Worm (Caenorhabditis elegans) whole organism, L1 larva: ENCODE results near the gene trpp-9.

Source experiments
- aha-1 ChIP-seq: fragments of 150-350 bp; optimal IDR thresholded peaks from 2 replicates; lab custom pipeline; 2014; ENCODE audit warnings: missing biosample characterization, missing genetic modification characterization
- blmp-1 ChIP-seq: fragments of 150-350 bp; optimal IDR thresholded peaks from 2 replicates; lab custom pipeline; 2014; ENCODE audit warnings: missing biosample characterization, missing genetic modification characterization
- dsc-1 ChIP-seq: sonication (generic microtip); optimal IDR thresholded peaks from 2 replicates; lab custom pipeline; 2016; ENCODE audit warnings: mild to moderate bottlenecking, missing genetic modification characterization, missing compliant biosample characterization
- efl-3 ChIP-seq: fragments of 200-800 bp; sonication (Bioruptor generic); optimal IDR thresholded peaks from 2 replicates; lab custom pipeline; 2018; ENCODE audit warnings: mild to moderate bottlenecking, missing genetic modification characterization, missing compliant biosample characterization
- egl-13 ChIP-seq: sonication (generic microtip); optimal IDR thresholded peaks from 2 replicates; lab custom pipeline; 2016; ENCODE audit warnings: missing genotype, missing genetic modification reagents, missing genetic modification characterization, missing compliant biosample characterization
- elt-2 ChIP-seq: sonication (generic microtip); optimal IDR thresholded peaks from 2 replicates; lab custom pipeline; 2016; ENCODE audit warnings: missing genetic modification characterization, mild to moderate bottlenecking, inconsistent platforms, missing compliant biosample characterization, missing genetic modification reagents
- elt-3 ChIP-seq, 6 experiments: fragments of 150-350 bp in 1 of 6; sonication (generic microtip); optimal IDR thresholded peaks; 2 replicates each; lab custom pipeline; 2017 to 2018; ENCODE audit warnings: missing biosample characterization in 6 of 6, missing genetic modification characterization in 6 of 6, inconsistent platforms in 1 of 6
- fkh-4 ChIP-seq: sonication (generic microtip); optimal IDR thresholded peaks from 2 replicates; lab custom pipeline; 2016; ENCODE audit warnings: missing compliant biosample characterization, missing genetic modification characterization, borderline replicate concordance
- fkh-8 ChIP-seq: sonication (generic microtip); optimal IDR thresholded peaks from 2 replicates; lab custom pipeline; 2016; ENCODE audit warnings: mild to moderate bottlenecking, missing genetic modification characterization, missing compliant biosample characterization
- fos-1 ChIP-seq: fragments of 150-350 bp; optimal IDR thresholded peaks from 2 replicates; lab custom pipeline; 2014; ENCODE audit warnings: missing biosample characterization, missing genetic modification characterization
- hlh-17 ChIP-seq: fragments of 200-800 bp; sonication (Bioruptor generic); optimal IDR thresholded peaks from 2 replicates; lab custom pipeline; 2018; ENCODE audit warnings: missing genetic modification characterization, mild to moderate bottlenecking, missing compliant biosample characterization, moderate library complexity, borderline replicate concordance
- hpl-2 ChIP-seq: fragments of 150-350 bp; optimal IDR thresholded peaks from 2 replicates; lab custom pipeline; 2014; ENCODE audit warnings: missing biosample characterization, missing genetic modification reagents, missing genetic modification characterization
- isw-1 ChIP-seq: fragments of 200-800 bp; sonication (Bioruptor generic); IDR thresholded peaks from 2 replicates; pipeline ENCODE4 v1.3.6; 2022; ENCODE audit warnings: missing genetic modification characterization, missing compliant biosample characterization
- lin-13 ChIP-seq: fragments of 150-350 bp; optimal IDR thresholded peaks from 2 replicates; lab custom pipeline; 2014; ENCODE audit warnings: missing biosample characterization, missing genetic modification reagents, missing genetic modification characterization
- lin-14 ChIP-seq: fragments of 200-800 bp; sonication (Bioruptor generic); optimal IDR thresholded peaks from 2 replicates; lab custom pipeline; 2018; ENCODE audit warnings: mild to moderate bottlenecking, missing genetic modification characterization, moderate library complexity, missing compliant biosample characterization
- lin-39 ChIP-seq: fragments of 150-350 bp; optimal IDR thresholded peaks from 2 replicates; lab custom pipeline; 2014; ENCODE audit warnings: missing biosample characterization, missing genetic modification reagents, missing genetic modification characterization
- mep-1 ChIP-seq: fragments of 150-350 bp; optimal IDR thresholded peaks from 2 replicates; lab custom pipeline; 2014; ENCODE audit warnings: missing biosample characterization, missing genetic modification characterization
- nhr-11 ChIP-seq: fragments of 150-350 bp; optimal IDR thresholded peaks from 2 replicates; lab custom pipeline; 2014; ENCODE audit warnings: missing biosample characterization, missing genetic modification characterization
- nhr-19 ChIP-seq: fragments of 200-800 bp; sonication (Bioruptor generic); conservative IDR thresholded peaks from 2 replicates; pipeline ENCODE4 v1.3.6; 2022; ENCODE audit warnings: missing genetic modification characterization, missing compliant biosample characterization
- nhr-28 ChIP-seq: fragments of 150-350 bp; optimal IDR thresholded peaks from 2 replicates; lab custom pipeline; 2014; ENCODE audit warnings: missing biosample characterization, missing genetic modification characterization
- nhr-47 ChIP-seq: sonication (generic microtip); optimal IDR thresholded peaks from 2 replicates; lab custom pipeline; 2016; ENCODE audit warnings: mild to moderate bottlenecking, missing genetic modification characterization, moderate library complexity, missing compliant biosample characterization
- nhr-71 ChIP-seq: sonication (generic microtip); optimal IDR thresholded peaks from 2 replicates; lab custom pipeline; 2016; ENCODE audit warnings: mild to moderate bottlenecking, missing genetic modification characterization, moderate library complexity, missing compliant biosample characterization
- nhr-84 ChIP-seq: sonication (generic microtip); optimal IDR thresholded peaks from 2 replicates; lab custom pipeline; 2017; ENCODE audit warnings: missing biosample characterization, missing genetic modification characterization
- nhr-85 ChIP-seq: sonication (generic microtip); peaks from one replicate; lab custom pipeline; 2016; ENCODE audit warnings: missing genetic modification characterization, inconsistent platforms, missing compliant biosample characterization
- rnt-1 ChIP-seq: sonication (generic microtip); optimal IDR thresholded peaks from 2 replicates; lab custom pipeline; 2016; ENCODE audit warnings: mild to moderate bottlenecking, missing genetic modification characterization, moderate library complexity, missing compliant biosample characterization
- skn-1 ChIP-seq: fragments of 150-350 bp; optimal IDR thresholded peaks from 2 replicates; lab custom pipeline; 2014; ENCODE audit warnings: missing biosample characterization, missing genetic modification characterization
- snpc-4 ChIP-seq: fragments of 150-350 bp; optimal IDR thresholded peaks from 2 replicates; lab custom pipeline; 2014; ENCODE audit warnings: missing biosample characterization, missing genetic modification characterization
- snu-23 ChIP-seq: sonication (generic microtip); optimal IDR thresholded peaks from 2 replicates; lab custom pipeline; 2016; ENCODE audit warnings: missing genetic modification characterization, missing compliant biosample characterization
- tbx-2 ChIP-seq: sonication (generic microtip); optimal IDR thresholded peaks from 2 replicates; lab custom pipeline; 2016; ENCODE audit warnings: missing genetic modification characterization, missing compliant biosample characterization
- unc-130 ChIP-seq: fragments of 150-350 bp; optimal IDR thresholded peaks from 2 replicates; lab custom pipeline; 2017; ENCODE audit warnings: missing biosample characterization, missing genetic modification characterization, inconsistent platforms
- unc-62 ChIP-seq: fragments of 150-350 bp; optimal IDR thresholded peaks from 2 replicates; lab custom pipeline; 2014; ENCODE audit warnings: missing biosample characterization, missing genetic modification reagents, missing genetic modification characterization
- unc-86 ChIP-seq: sonication (generic microtip); optimal IDR thresholded peaks from 2 replicates; lab custom pipeline; 2016; ENCODE audit warnings: missing genetic modification characterization, missing compliant biosample characterization
- xbp-1 ChIP-seq: sonication (generic microtip); optimal IDR thresholded peaks from 2 replicates; lab custom pipeline; 2016; ENCODE audit warnings: missing genetic modification characterization, missing compliant biosample characterization
- zip-4 ChIP-seq: fragments of 200-800 bp; sonication (Bioruptor generic); optimal IDR thresholded peaks from 2 replicates; lab custom pipeline; 2018; ENCODE audit warnings: mild to moderate bottlenecking, missing genetic modification characterization, moderate library complexity, missing compliant biosample characterization

Gene trpp-9

ce11 chrX:11591620-11592019, 27.9 kb downstream of the trpp-9 start, which contains the start of gene F52D10.2:
TSS of gene F52D10.2 (minus strand) at chrX:11591720.
- TF ChIP-seq nhr-11 (tag; lab: Kevin White, UChicago) = no peak
- no peak for TF ChIP-seq aha-1 (tag; lab: Kevin White, UChicago)

DNA sequence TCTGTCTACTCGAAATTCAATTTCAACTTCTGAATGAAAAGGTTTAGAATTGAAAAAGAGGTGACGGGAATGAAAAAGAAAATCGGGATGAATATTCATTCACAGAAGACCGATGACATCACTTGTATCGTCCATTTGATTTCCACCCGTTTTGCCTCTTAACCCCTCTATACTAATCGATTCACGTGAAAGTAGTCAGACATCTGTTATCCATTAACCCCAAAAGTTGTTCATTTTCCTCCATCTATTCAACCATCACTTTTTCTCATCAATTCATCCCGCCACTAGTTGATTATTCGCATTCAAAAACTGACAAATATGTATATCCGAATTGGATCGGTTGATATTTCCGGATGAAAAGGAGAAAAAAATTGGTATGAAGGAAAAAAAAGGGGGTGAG, 28.8 kb downstream of the trpp-9 start:
- no peak for TF ChIP-seq rnt-1
- TF ChIP-seq egl-13 (tag; lab: Kevin White, UChicago) = peak; percentile 20
- TF ChIP-seq nhr-85 (tag; lab: Kevin White, UChicago) = peak; percentile 35
- TF ChIP-seq dsc-1 = peak; percentile 93
- peak; percentile 23 for TF ChIP-seq lin-14
- TF ChIP-seq fkh-4 (tag; lab: Kevin White, UChicago) = peak; percentile 71

- peak; percentile 97 for TF ChIP-seq dsc-1
- no peak for TF ChIP-seq lin-14
- peak; percentile 89 for TF ChIP-seq fkh-4 (tag; lab: Kevin White, UChicago)
- TF ChIP-seq hpl-2 (GFP tag; lab: Kevin White, UChicago) = no peak
- TF ChIP-seq unc-62 = no peak
These were observed 33.2 kb downstream of the trpp-9 start for ce11 chrX:11596876-11597275.

DNA sequence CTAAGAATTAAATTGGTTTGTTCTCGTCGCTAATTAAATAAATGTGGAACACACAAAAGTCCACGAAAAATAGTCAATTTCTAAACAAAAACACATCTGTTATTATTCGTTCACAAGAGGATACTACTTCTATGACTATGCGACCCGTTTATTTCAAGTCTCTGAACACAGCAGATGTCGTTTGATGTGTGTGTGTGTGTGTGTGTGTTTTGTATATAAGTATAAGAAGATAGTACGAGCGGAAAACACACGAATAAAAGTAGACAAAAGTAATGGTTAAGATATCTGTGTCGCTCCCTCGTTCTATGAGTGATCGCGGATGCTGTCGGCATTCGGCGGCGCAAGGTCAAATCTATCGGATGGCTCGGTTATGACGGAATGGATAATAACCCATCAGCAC, 35.1 kb downstream of the trpp-9 start:
- TF ChIP-seq unc-130 (tag; lab: Kevin White, UChicago) (no peak), nhr-71 (tag; lab: Kevin White, UChicago) (peak; percentile 22), elt-2 (tag; lab: Kevin White, UChicago) (no peak), nhr-84 (tag; lab: Kevin White, UChicago) (no peak), fos-1 (tag; lab: Kevin White, UChicago) (no peak), nhr-85 (tag; lab: Kevin White, UChicago) (peak; percentile 72), xbp-1 (tag; lab: Kevin White, UChicago) (no peak), efl-3 (GFP tag; lab: Kevin White, UChicago) (no peak), tbx-2 (tag; lab: Kevin White, UChicago) (no peak), fkh-8 (tag; lab: Kevin White, UChicago) (no peak), zip-4 (no peak), blmp-1 (peak; percentile 6), egl-13 (tag; lab: Kevin White, UChicago) (no peak), snpc-4 (no peak), unc-86 (tag; lab: Kevin White, UChicago) (no peak), elt-3 (tag; optimal IDR thresholded peaks at IDR 0.05; lab: Kevin White, UChicago) (peak in 1 of 6 experiments; percentile 23), nhr-19 (peak; percentile 29; the same call in 1 of the 2 replicates), lin-14 (peak; percentile 57), nhr-47 (no peak), mep-1 (tag; lab: Kevin White, UChicago) (no peak), snu-23 (GFP tag; lab: Kevin White, UChicago) (peak; percentile 16), skn-1 (no peak), lin-13 (GFP tag; lab: Kevin White, UChicago) (no peak), lin-39 (tag; lab: Kevin White, UChicago) (no peak), rnt-1 (no peak)
- TF ChIP-seq, all 84 proteins: peak for 7

- TF ChIP-seq mep-1 (tag; lab: Kevin White, UChicago) (peak; percentile 17), unc-62 (no peak), isw-1 (GFP tag; lab: Robert Waterston, UW) (no peak), hlh-17 (GFP tag; lab: Kevin White, UChicago) (no peak), fkh-4 (tag; lab: Kevin White, UChicago) (peak; percentile 0), dsc-1 (peak; percentile 67), skn-1 (no peak), nhr-28 (tag; lab: Kevin White, UChicago) (no peak)
These were observed 36.9 kb downstream of the trpp-9 start for ce11 chrX:11600488-11601106.
